In the genomic region with DNA sequence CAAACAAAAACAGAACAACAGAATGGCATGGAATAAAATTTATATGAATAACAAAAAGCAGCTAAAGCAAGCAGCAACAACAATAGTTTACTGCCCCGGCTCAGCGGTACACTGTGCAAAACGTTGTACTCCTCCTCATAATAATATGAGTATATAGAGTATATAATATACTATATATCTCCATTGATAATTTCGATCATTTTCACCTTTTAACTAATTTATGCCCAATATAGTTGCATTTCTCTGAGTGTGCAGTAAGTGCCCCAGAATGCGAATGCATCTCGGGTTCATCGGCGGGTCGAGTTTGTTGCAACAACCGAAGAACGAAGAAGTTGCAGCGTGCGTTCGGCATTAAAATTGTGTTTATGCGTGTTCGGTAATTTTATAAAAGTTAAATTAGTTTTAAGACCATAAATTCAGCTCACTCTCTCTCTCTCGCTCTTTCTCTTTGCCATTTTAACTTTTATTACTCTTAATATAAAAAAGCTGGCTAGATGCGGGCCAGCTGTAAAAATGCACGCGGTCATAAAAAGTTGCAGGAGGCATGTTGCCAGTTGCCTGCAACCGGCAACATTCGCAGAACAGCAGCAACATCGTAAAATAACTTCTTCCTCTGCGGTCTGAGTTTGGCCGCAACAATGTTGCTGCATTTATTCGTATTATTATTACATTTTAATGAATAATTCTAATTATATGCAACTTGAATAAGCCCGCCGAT, we compare ENCODE assay signal across 3 fruit fly cellular contexts.
A peak's percentile ranks its signal among the peaks of the same experiment; 100 is the strongest.
TF ChIP-seq lines count a peak whose summit lies in the region.

No protein-coding gene starts in this region.

TF ChIP-seq in whole organism, embryonic, 481 proteins besides CTCF, POLR2A, EP300 and RAD21 (continued from another document and continues in another):
- TF ChIP-seq CG3407 (GFP tag; optimal IDR thresholded peaks at IDR 0.05; lab: Kevin White, UChicago) (no peak), exex (tag; optimal IDR thresholded peaks at IDR 0.05; lab: Kevin White, UChicago) (no peak), CG4707 (GFP tag; optimal IDR thresholded peaks at IDR 0.05; lab: Kevin White, UChicago) (no peak), sc (optimal IDR thresholded peaks at IDR 0.05; lab: Kevin White, UChicago) (no peak), sc (GFP tag; optimal IDR thresholded peaks at IDR 0.05; lab: Kevin White, UChicago) (peak; percentile 6), CG3163 (GFP tag; optimal IDR thresholded peaks at IDR 0.05; lab: Kevin White, UChicago) (no peak), tgo (GFP tag; IDR thresholded peaks at IDR 0.05; lab: Robert Waterston, UW) (no peak), lola (GFP tag; optimal IDR thresholded peaks at IDR 0.05; lab: Kevin White, UChicago) (peak in 1 of 3 experiments; percentile 51), CG3995 (GFP tag; optimal IDR thresholded peaks at IDR 0.05; lab: Kevin White, UChicago) (no peak), CG11247 (GFP tag; IDR thresholded peaks at IDR 0.05; lab: Robert Waterston, UW) (no peak), zf30C (GFP tag; optimal IDR thresholded peaks at IDR 0.05; lab: Kevin White, UChicago) (no peak), ash1 (GFP tag; optimal IDR thresholded peaks at IDR 0.05; lab: Kevin White, UChicago) (no peak), CG17829 (tag; optimal IDR thresholded peaks at IDR 0.05; lab: Kevin White, UChicago) (no peak), CG9876 (GFP tag; optimal IDR thresholded peaks at IDR 0.05; lab: Kevin White, UChicago) (no peak), CG12744 (GFP tag; optimal IDR thresholded peaks at IDR 0.05; lab: Kevin White, UChicago) (no peak), PHDP (tag; optimal IDR thresholded peaks at IDR 0.05; lab: Kevin White, UChicago) (peak; percentile 9), CG18262 (tag; optimal IDR thresholded peaks at IDR 0.05; lab: Kevin White, UChicago) (peak; percentile 47), CG14710 (tag; optimal IDR thresholded peaks at IDR 0.05; lab: Kevin White, UChicago) (peak; percentile 10), gt (GFP tag; IDR thresholded peaks at IDR 0.05; lab: Robert Waterston, UW) (no peak), Blimp-1 (GFP tag; optimal IDR thresholded peaks at IDR 0.05; lab: Kevin White, UChicago) (peak; percentile 39), HLH4C (GFP tag; IDR thresholded peaks at IDR 0.05; lab: Robert Waterston, UW; ENCODE audit: partially characterized antibody) (no peak), az2 (GFP tag; optimal IDR thresholded peaks at IDR 0.05; lab: Kevin White, UChicago) (peak; percentile 11), nau (GFP tag; optimal IDR thresholded peaks at IDR 0.05; lab: Kevin White, UChicago) (no peak), ERR (GFP tag; optimal IDR thresholded peaks at IDR 0.05; lab: Kevin White, UChicago) (no peak), row (GFP tag; IDR thresholded peaks at IDR 0.05; lab: Robert Waterston, UW) (peak; percentile 23; the same call in 1 of the 3 replicates), CG6854 (GFP tag; optimal IDR thresholded peaks at IDR 0.05; lab: Kevin White, UChicago) (no peak), Aef1 (GFP tag; IDR thresholded peaks at IDR 0.05; lab: Robert Waterston, UW) (no peak), CG12659 (GFP tag; optimal IDR thresholded peaks at IDR 0.05; lab: Kevin White, UChicago) (no peak), D (optimal IDR thresholded peaks at IDR 0.05; lab: Kevin White, UChicago) (no peak), D (GFP tag; optimal IDR thresholded peaks at IDR 0.05; lab: Kevin White, UChicago) (peak; percentile 7), Ssrp (tag; optimal IDR thresholded peaks at IDR 0.05; lab: Kevin White, UChicago) (peak; percentile 17), prd (optimal IDR thresholded peaks at IDR 0.05; lab: Kevin White, UChicago) (no peak), prd (GFP tag; IDR thresholded peaks at IDR 0.05; lab: Robert Waterston, UW) (peak; percentile 62; the same call in 2 of the 3 replicates), yki (optimal IDR thresholded peaks at IDR 0.05; lab: Kevin White, UChicago) (no peak), jing (GFP tag; optimal IDR thresholded peaks at IDR 0.05; lab: Kevin White, UChicago) (no peak), CG6272 (GFP tag; IDR thresholded peaks at IDR 0.05; lab: Robert Waterston, UW) (no peak), CG6254 (GFP tag; optimal IDR thresholded peaks at IDR 0.05; lab: Kevin White, UChicago) (peak; percentile 11), run (tag; optimal IDR thresholded peaks at IDR 0.05; lab: Kevin White, UChicago) (no peak), p53 (GFP tag; optimal IDR thresholded peaks at IDR 0.05; lab: Kevin White, UChicago) (no peak), Gsc (GFP tag; IDR thresholded peaks at IDR 0.05; lab: Robert Waterston, UW) (no peak), maf-S (GFP tag; optimal IDR thresholded peaks at IDR 0.05; lab: Kevin White, UChicago) (no peak), CG6654 (GFP tag; optimal IDR thresholded peaks at IDR 0.05; lab: Kevin White, UChicago) (no peak), CG11504 (tag; optimal IDR thresholded peaks at IDR 0.05; lab: Kevin White, UChicago) (peak; percentile 69)

TF ChIP-seq in whole organism, prepupa, 60 proteins besides CTCF, POLR2A, EP300 and RAD21 (continued from another document):
- TF ChIP-seq CG8119 (GFP tag; IDR thresholded peaks at IDR 0.05; lab: Robert Waterston, UW) = peak; percentile 63
- TF ChIP-seq Ets96B (tag; optimal IDR thresholded peaks at IDR 0.05; lab: Kevin White, UChicago) = peak; percentile 67
- peak; percentile 50 for TF ChIP-seq CG4318 (GFP tag; optimal IDR thresholded peaks at IDR 0.05; lab: Kevin White, UChicago)
- peak; percentile 68 for TF ChIP-seq esn (GFP tag; optimal IDR thresholded peaks at IDR 0.05; lab: Kevin White, UChicago)
- peak; percentile 47 for TF ChIP-seq CG11762 (GFP tag; optimal IDR thresholded peaks at IDR 0.05; lab: Kevin White, UChicago; ENCODE audit: insufficient read depth)
- peak; percentile 74 for TF ChIP-seq CG32006 (GFP tag; optimal IDR thresholded peaks at IDR 0.05; lab: Kevin White, UChicago)
- TF ChIP-seq Eip75B (GFP tag; optimal IDR thresholded peaks at IDR 0.05; lab: Kevin White, UChicago) = peak; percentile 66
- 0 out of 2 replicates have a peak, but pooled peaks have one; percentile 31 for TF ChIP-seq Gug (GFP tag; IDR thresholded peaks at IDR 0.05; lab: Robert Waterston, UW)
- TF ChIP-seq lz (GFP tag; optimal IDR thresholded peaks at IDR 0.05; lab: Kevin White, UChicago) = peak; percentile 47
- TF ChIP-seq Met (GFP tag; optimal IDR thresholded peaks at IDR 0.05; lab: Kevin White, UChicago) = peak; percentile 29
- peak; percentile 78 for TF ChIP-seq CG1621 (tag; optimal IDR thresholded peaks at IDR 0.05; lab: Kevin White, UChicago)
- peak; percentile 40 for TF ChIP-seq Lpt (GFP tag; optimal IDR thresholded peaks at IDR 0.05; lab: Kevin White, UChicago)
- peak; percentile 27 for TF ChIP-seq cyc (GFP tag; optimal IDR thresholded peaks at IDR 0.05; lab: Kevin White, UChicago)
- peak; percentile 25; the same call in 1 of the 2 replicates for TF ChIP-seq CG11294 (GFP tag; IDR thresholded peaks at IDR 0.05; lab: Robert Waterston, UW)
- TF ChIP-seq Eip78C (GFP tag; lab: Kevin White, UChicago) = peak; percentile 29
- TF ChIP-seq Blimp-1 (GFP tag; optimal IDR thresholded peaks at IDR 0.05; lab: Kevin White, UChicago) = no peak
- peak; percentile 25 for TF ChIP-seq topi (GFP tag; optimal IDR thresholded peaks at IDR 0.05; lab: Kevin White, UChicago)
- TF ChIP-seq Eip93F (GFP tag; optimal IDR thresholded peaks at IDR 0.05; lab: Kevin White, UChicago) = no peak
- TF ChIP-seq CG6808 (GFP tag; optimal IDR thresholded peaks at IDR 0.05; lab: Kevin White, UChicago) = peak; percentile 58
- peak; percentile 72 for TF ChIP-seq eg (GFP tag; IDR thresholded peaks at IDR 0.05; lab: Robert Waterston, UW)
- peak; percentile 60 for TF ChIP-seq pdm3 (GFP tag; optimal IDR thresholded peaks at IDR 0.05; lab: Kevin White, UChicago)
- TF ChIP-seq Hr38 (GFP tag; optimal IDR thresholded peaks at IDR 0.05; lab: Kevin White, UChicago) = no peak
- peak; percentile 76 for TF ChIP-seq OdsH (GFP tag; optimal IDR thresholded peaks at IDR 0.05; lab: Kevin White, UChicago)
- TF ChIP-seq Sox14 (GFP tag; optimal IDR thresholded peaks at IDR 0.05; lab: Kevin White, UChicago) = peak; percentile 29
- peak; percentile 40 for TF ChIP-seq CG8319 (GFP tag; optimal IDR thresholded peaks at IDR 0.05; lab: Kevin White, UChicago)
- TF ChIP-seq Sox102F (GFP tag; optimal IDR thresholded peaks at IDR 0.05; lab: Kevin White, UChicago) = peak; percentile 10
- peak; percentile 64 for TF ChIP-seq CG3032 (tag; optimal IDR thresholded peaks at IDR 0.05; lab: Kevin White, UChicago)
- TF ChIP-seq vri (GFP tag; optimal IDR thresholded peaks at IDR 0.05; lab: Kevin White, UChicago) = no peak
- TF ChIP-seq Ets21C (GFP tag; optimal IDR thresholded peaks at IDR 0.05; lab: Kevin White, UChicago) = peak; percentile 2
- TF ChIP-seq CG6276 (GFP tag; optimal IDR thresholded peaks at IDR 0.05; lab: Kevin White, UChicago) = peak; percentile 31
- peak; percentile 48 for TF ChIP-seq CG9139 (GFP tag; optimal IDR thresholded peaks at IDR 0.05; lab: Kevin White, UChicago)
- peak; percentile 51 for TF ChIP-seq Hr4 (GFP tag; optimal IDR thresholded peaks at IDR 0.05; lab: Kevin White, UChicago)
- peak; percentile 65 for TF ChIP-seq spab (GFP tag; optimal IDR thresholded peaks at IDR 0.05; lab: Kevin White, UChicago)
- TF ChIP-seq fkh (GFP tag; optimal IDR thresholded peaks at IDR 0.05; lab: Kevin White, UChicago) = no peak
- peak; percentile 47 for TF ChIP-seq Sox15 (GFP tag; optimal IDR thresholded peaks at IDR 0.05; lab: Kevin White, UChicago)
- TF ChIP-seq achi (GFP tag; optimal IDR thresholded peaks at IDR 0.05; lab: Kevin White, UChicago) = peak; percentile 78
- peak; percentile 38 for TF ChIP-seq Smox (GFP tag; optimal IDR thresholded peaks at IDR 0.05; lab: Kevin White, UChicago)
- peak; percentile 38 to 65 for TF ChIP-seq salr (GFP tag; optimal IDR thresholded peaks at IDR 0.05; lab: Kevin White, UChicago)
- TF ChIP-seq CG15336 (GFP tag; IDR thresholded peaks at IDR 0.05; lab: Robert Waterston, UW) = peak; percentile 45; the same call in 1 of the 2 replicates
- peak; percentile 64 for TF ChIP-seq fd59A (GFP tag; optimal IDR thresholded peaks at IDR 0.05; lab: Kevin White, UChicago)

TF ChIP-seq in whole organism, wandering third instar larva, 38 proteins besides CTCF, POLR2A, EP300 and RAD21 (continued from another document):
- TF ChIP-seq sage (GFP tag; optimal IDR thresholded peaks at IDR 0.05; lab: Kevin White, UChicago) = no peak
- TF ChIP-seq sv (GFP tag; optimal IDR thresholded peaks at IDR 0.05; lab: Kevin White, UChicago) = no peak
- TF ChIP-seq brk (GFP tag; optimal IDR thresholded peaks at IDR 0.05; lab: Kevin White, UChicago) = no peak
- TF ChIP-seq psq (GFP tag; optimal IDR thresholded peaks at IDR 0.05; lab: Kevin White, UChicago) = peak; percentile 38
- TF ChIP-seq OdsH (GFP tag; optimal IDR thresholded peaks at IDR 0.05; lab: Kevin White, UChicago) = peak; percentile 28
- TF ChIP-seq tai (GFP tag; optimal IDR thresholded peaks at IDR 0.05; lab: Kevin White, UChicago) = no peak
- TF ChIP-seq Hr78 (GFP tag; optimal IDR thresholded peaks at IDR 0.05; lab: Kevin White, UChicago) = no peak
- TF ChIP-seq CG32264 (GFP tag; optimal IDR thresholded peaks at IDR 0.05; lab: Kevin White, UChicago) = no peak
- TF ChIP-seq Dfd (GFP tag; optimal IDR thresholded peaks at IDR 0.05; lab: Kevin White, UChicago) = no peak
